Fruit fly (Drosophila melanogaster): Measurements from ENCODE around the gene CG31689.

Gene CG31689

DNA sequence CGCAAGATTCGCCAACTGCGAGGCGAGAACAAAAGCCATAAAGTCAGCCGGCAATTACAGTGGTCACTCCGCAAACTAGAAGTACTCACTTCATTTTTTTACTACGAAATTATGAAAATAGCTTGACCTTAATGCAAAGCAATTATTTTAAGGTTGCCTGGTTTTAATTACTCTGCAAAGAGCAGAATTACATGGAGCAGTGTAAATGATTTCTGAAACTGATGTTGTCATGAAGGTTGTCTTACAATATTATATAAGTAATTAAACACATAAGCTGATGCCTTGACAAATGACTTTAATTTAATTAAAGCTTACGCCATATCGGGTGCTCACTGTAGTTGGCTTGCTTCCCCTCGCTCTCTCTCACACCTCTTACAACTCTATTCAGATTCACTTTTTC, 8.7 kb downstream of the CG31689 start (continued):
- TF ChIP-seq bcd (GFP tag; optimal IDR thresholded peaks at IDR 0.05) (peak; percentile 68), CG33213 (GFP tag; optimal IDR thresholded peaks at IDR 0.05) (no peak), CG5953 (GFP tag; IDR thresholded peaks at IDR 0.05) (no peak), CG34376 (GFP tag; optimal IDR thresholded peaks at IDR 0.05) (no peak), Gsc (GFP tag; IDR thresholded peaks at IDR 0.05) (no peak), HLH3B (GFP tag; IDR thresholded peaks at IDR 0.05) (no peak), Dek (tag; optimal IDR thresholded peaks at IDR 0.05) (peak; percentile 12), CG4360 (GFP tag; IDR thresholded peaks at IDR 0.05) (no peak), disco-r (GFP tag; optimal IDR thresholded peaks at IDR 0.05) (no peak), HmgD (GFP tag; optimal IDR thresholded peaks at IDR 0.05) (no peak), CG17612 (GFP tag; IDR thresholded peaks at IDR 0.05) (no peak), sob (GFP tag; IDR thresholded peaks at IDR 0.05) (no peak), Sry-δ (GFP tag; optimal IDR thresholded peaks at IDR 0.05) (no peak), usp (GFP tag; optimal IDR thresholded peaks at IDR 0.05) (no peak), jing (GFP tag; optimal IDR thresholded peaks at IDR 0.05) (no peak), grn (GFP tag; optimal IDR thresholded peaks at IDR 0.05) (no peak), Taf1 (GFP tag; IDR thresholded peaks at IDR 0.05) (no peak), CG6854 (GFP tag; optimal IDR thresholded peaks at IDR 0.05) (peak; percentile 22), tin (GFP tag; optimal IDR thresholded peaks at IDR 0.05) (peak; percentile 28), ab (GFP tag; optimal IDR thresholded peaks at IDR 0.05) (no peak), CG9727 (GFP tag; optimal IDR thresholded peaks at IDR 0.05) (peak; percentile 66), CG10959 (GFP tag; IDR thresholded peaks at IDR 0.05) (no peak), mam (GFP tag; optimal IDR thresholded peaks at IDR 0.05) (peak; percentile 60), pzg (GFP tag; optimal IDR thresholded peaks at IDR 0.05) (no peak), Ptx1 (GFP tag; IDR thresholded peaks at IDR 0.05) (peak; percentile 54), CG6813 (GFP tag; optimal IDR thresholded peaks at IDR 0.05) (peak; percentile 2), Max (GFP tag; optimal IDR thresholded peaks at IDR 0.05) (no peak), CG6272 (GFP tag; IDR thresholded peaks at IDR 0.05) (no peak), ash1 (GFP tag; optimal IDR thresholded peaks at IDR 0.05) (no peak), sna (GFP tag; IDR thresholded peaks at IDR 0.05; ENCODE audit: partially characterized antibody) (no peak), Lhr (GFP tag; optimal IDR thresholded peaks at IDR 0.05) (no peak), tio (GFP tag; optimal IDR thresholded peaks at IDR 0.05) (peak; percentile 56), ato (GFP tag; IDR thresholded peaks at IDR 0.05; ENCODE audit: partially characterized antibody) (no peak), CG13287 (GFP tag; IDR thresholded peaks at IDR 0.05; ENCODE audit: partially characterized antibody) (no peak), gro (GFP tag; optimal IDR thresholded peaks at IDR 0.05) (peak; percentile 64), CG6765 (GFP tag; optimal IDR thresholded peaks at IDR 0.05) (peak; percentile 27), ATbp (GFP tag; optimal IDR thresholded peaks at IDR 0.05) (no peak), CG15696 (tag; optimal IDR thresholded peaks at IDR 0.05) (no peak), nerfin-2 (GFP tag; IDR thresholded peaks at IDR 0.05; ENCODE audit: partially characterized antibody) (no peak), ro (GFP tag; IDR thresholded peaks at IDR 0.05) (no peak), CG2116 (GFP tag; optimal IDR thresholded peaks at IDR 0.05) (no peak), CG9876 (GFP tag; optimal IDR thresholded peaks at IDR 0.05) (no peak), ssp (GFP tag; IDR thresholded peaks at IDR 0.05) (0 out of 2 replicates have a peak, but pooled peaks have one; percentile 9), NC2α (GFP tag; optimal IDR thresholded peaks at IDR 0.05) (no peak), CG2202 (tag; optimal IDR thresholded peaks at IDR 0.05) (no peak), CG3838 (GFP tag; optimal IDR thresholded peaks at IDR 0.05) (no peak), esg (GFP tag; conservative IDR thresholded peaks at IDR 0.05) (peak; percentile 39), CG12236 (GFP tag; optimal IDR thresholded peaks at IDR 0.05) (no peak), bigmax (GFP tag; optimal IDR thresholded peaks at IDR 0.05) (no peak), CG2889 (GFP tag; IDR thresholded peaks at IDR 0.05) (no peak), croc (GFP tag; conservative IDR thresholded peaks at IDR 0.05) (0 out of 3 replicates have a peak, but pooled peaks have one; percentile 21), slp2 (GFP tag; optimal IDR thresholded peaks at IDR 0.05) (peak; percentile 17)

Measured in whole organism, embryonic.